Worm (Caenorhabditis elegans) whole organism, late embryonic: ENCODE data around the gene T11B7.2.

Experiments used
- K09A11.1 ChIP-seq: sonication (generic microtip); optimal IDR thresholded peaks from 2 replicates; lab custom pipeline; 2017; ENCODE audit warnings: antibody characterized with exemption, mild to moderate bottlenecking, missing genetic modification characterization, missing compliant biosample characterization; ENCODE audit not compliant: insufficient read depth
- T23F11.4 ChIP-seq: fragments of 200-800 bp; sonication (Bioruptor generic); optimal IDR thresholded peaks from 2 replicates; lab custom pipeline; 2018; ENCODE audit warnings: mild to moderate bottlenecking, missing genetic modification characterization, missing compliant biosample characterization
- Y22D7AL.16 ChIP-seq: sonication (generic microtip); optimal IDR thresholded peaks from 2 replicates; lab custom pipeline; 2016; ENCODE audit warnings: missing genetic modification characterization, missing compliant biosample characterization
- ahr-1 ChIP-seq: sonication (generic microtip); optimal IDR thresholded peaks from 2 replicates; lab custom pipeline; 2016; ENCODE audit warnings: missing genetic modification characterization, missing compliant biosample characterization
- ama-1 ChIP-seq: fragments of 150-350 bp; optimal IDR thresholded peaks from 2 replicates; lab custom pipeline; 2014
- ceh-14 ChIP-seq: sonication (generic microtip); optimal IDR thresholded peaks from 2 replicates; lab custom pipeline; 2016; ENCODE audit warnings: missing genotype, missing genetic modification characterization, missing compliant biosample characterization
- ceh-19 ChIP-seq: fragments of 200-800 bp; sonication (Bioruptor generic); optimal IDR thresholded peaks from 2 replicates; lab custom pipeline; 2018; ENCODE audit warnings: mild to moderate bottlenecking, missing genetic modification characterization, missing compliant biosample characterization
- ceh-2 ChIP-seq: sonication (generic microtip); optimal IDR thresholded peaks from 2 replicates; lab custom pipeline; 2016; ENCODE audit warnings: missing genotype, missing genetic modification characterization, missing compliant biosample characterization
- ceh-22 ChIP-seq: sonication (generic microtip); optimal IDR thresholded peaks from 2 replicates; lab custom pipeline; 2017; ENCODE audit warnings: missing biosample characterization, missing genetic modification characterization
- ceh-24 ChIP-seq: sonication (generic microtip); optimal IDR thresholded peaks from 2 replicates; lab custom pipeline; 2016; ENCODE audit warnings: mild to moderate bottlenecking, missing genetic modification characterization, missing compliant biosample characterization
- ceh-6 ChIP-seq: fragments of 200-800 bp; sonication (Bioruptor generic); optimal IDR thresholded peaks from 2 replicates; lab custom pipeline; 2018; ENCODE audit warnings: mild to moderate bottlenecking, missing genetic modification characterization, missing compliant biosample characterization
- che-1 ChIP-seq: sonication (generic microtip); optimal IDR thresholded peaks from 2 replicates; lab custom pipeline; 2016; ENCODE audit warnings: mild to moderate bottlenecking, missing genetic modification characterization, missing compliant biosample characterization
- dmd-4 ChIP-seq: sonication (generic microtip); optimal IDR thresholded peaks from 2 replicates; lab custom pipeline; 2016; ENCODE audit warnings: borderline replicate concordance, missing genetic modification characterization, missing compliant biosample characterization
- elt-2 ChIP-seq: sonication (generic microtip); optimal IDR thresholded peaks from 2 replicates; lab custom pipeline; 2016; ENCODE audit warnings: missing genetic modification reagents, missing genetic modification characterization, missing compliant biosample characterization
- elt-4 ChIP-seq: sonication (generic microtip); optimal IDR thresholded peaks from 2 replicates; lab custom pipeline; 2016; ENCODE audit warnings: missing genetic modification characterization, missing compliant biosample characterization
- ets-4 ChIP-seq: sonication (generic microtip); optimal IDR thresholded peaks from 2 replicates; lab custom pipeline; 2016; ENCODE audit warnings: missing genetic modification characterization, missing compliant biosample characterization
- eyg-1 ChIP-seq: sonication (generic microtip); optimal IDR thresholded peaks from 2 replicates; lab custom pipeline; 2016; ENCODE audit warnings: missing genotype, missing genetic modification characterization, missing compliant biosample characterization
- fax-1 ChIP-seq: sonication (generic microtip); optimal IDR thresholded peaks from 2 replicates; lab custom pipeline; 2016; ENCODE audit warnings: missing genotype, missing genetic modification characterization, missing compliant biosample characterization
- hlh-13 ChIP-seq: fragments of 200-800 bp; sonication (Bioruptor generic); optimal IDR thresholded peaks from 2 replicates; lab custom pipeline; 2018; ENCODE audit warnings: mild to moderate bottlenecking, missing genetic modification characterization, missing compliant biosample characterization
- hlh-30 ChIP-seq: sonication (generic microtip); optimal IDR thresholded peaks from 2 replicates; lab custom pipeline; 2017; ENCODE audit warnings: antibody characterized with exemption, missing genetic modification characterization, missing compliant biosample characterization; ENCODE audit not compliant: insufficient read depth
- hlh-6 ChIP-seq: sonication (generic microtip); optimal IDR thresholded peaks from 2 replicates; lab custom pipeline; 2016; ENCODE audit warnings: missing genotype, missing genetic modification characterization, missing compliant biosample characterization
- lin-11 ChIP-seq: fragments of 200-800 bp; sonication (Bioruptor generic); optimal IDR thresholded peaks from 2 replicates; lab custom pipeline; 2018; ENCODE audit warnings: mild to moderate bottlenecking, missing genetic modification characterization, missing compliant biosample characterization
- mec-3 ChIP-seq: sonication (generic microtip); optimal IDR thresholded peaks from 2 replicates; lab custom pipeline; 2016; ENCODE audit warnings: borderline replicate concordance, missing genetic modification characterization, missing compliant biosample characterization
- nfya-1 ChIP-seq: sonication (generic microtip); optimal IDR thresholded peaks from 2 replicates; lab custom pipeline; 2017; ENCODE audit warnings: missing genetic modification characterization, mild to moderate bottlenecking, missing compliant biosample characterization, antibody characterized with exemption, moderate library complexity
- nhr-11 ChIP-seq: fragments of 150-350 bp; optimal IDR thresholded peaks from 2 replicates; lab custom pipeline; 2014; ENCODE audit warnings: missing biosample characterization, missing genetic modification characterization
- npax-4 ChIP-seq: sonication (generic microtip); optimal IDR thresholded peaks from 2 replicates; lab custom pipeline; 2016; ENCODE audit warnings: missing genetic modification characterization, missing compliant biosample characterization
- pag-3 ChIP-seq: sonication (generic microtip); optimal IDR thresholded peaks from 2 replicates; lab custom pipeline; 2016; ENCODE audit warnings: missing compliant biosample characterization, missing genetic modification characterization, borderline replicate concordance
- pat-9 ChIP-seq: fragments of 200-800 bp; sonication (Bioruptor generic); optimal IDR thresholded peaks from 2 replicates; lab custom pipeline; 2018; ENCODE audit warnings: mild to moderate bottlenecking, missing genetic modification characterization, moderate library complexity, missing compliant biosample characterization
- pax-1 ChIP-seq: fragments of 150-350 bp; optimal IDR thresholded peaks from 2 replicates; lab custom pipeline; 2014; ENCODE audit warnings: missing biosample characterization, missing genetic modification characterization
- pha-2 ChIP-seq: sonication (generic microtip); optimal IDR thresholded peaks from 2 replicates; lab custom pipeline; 2017; ENCODE audit warnings: mild to moderate bottlenecking, missing genetic modification characterization, missing compliant biosample characterization
- pha-4 ChIP-seq: fragments of 150-350 bp; optimal IDR thresholded peaks from 2 replicates; lab custom pipeline; 2018; ENCODE audit warnings: missing biosample characterization, missing genetic modification reagents, missing genetic modification characterization
- pros-1 ChIP-seq: fragments of 150-350 bp; optimal IDR thresholded peaks from 2 replicates; lab custom pipeline; 2014; ENCODE audit warnings: missing biosample characterization, missing genetic modification reagents, missing genetic modification characterization
- ref-2 ChIP-seq: sonication (generic microtip); optimal IDR thresholded peaks from 2 replicates; lab custom pipeline; 2016; ENCODE audit warnings: missing genetic modification characterization, missing compliant biosample characterization
- sox-2 ChIP-seq: fragments of 200-800 bp; sonication (Bioruptor generic); IDR thresholded peaks from 2 replicates; pipeline ENCODE4 v1.3.6; 2022; ENCODE audit warnings: missing genetic modification reagents, missing genetic modification characterization, missing compliant biosample characterization
- sox-4 ChIP-seq: sonication (generic microtip); optimal IDR thresholded peaks from 2 replicates; lab custom pipeline; 2017; ENCODE audit warnings: mild to moderate bottlenecking, missing genetic modification characterization, inconsistent platforms, missing compliant biosample characterization
- syd-9 ChIP-seq: sonication (generic microtip); optimal IDR thresholded peaks from 2 replicates; lab custom pipeline; 2016; ENCODE audit warnings: mild to moderate bottlenecking, missing genetic modification characterization, moderate library complexity, missing compliant biosample characterization
- tbx-2 ChIP-seq: sonication (generic microtip); optimal IDR thresholded peaks from 2 replicates; lab custom pipeline; 2016; ENCODE audit warnings: missing genetic modification characterization, missing compliant biosample characterization
- ttx-3 ChIP-seq: sonication (generic microtip); optimal IDR thresholded peaks from 2 replicates; lab custom pipeline; 2016; ENCODE audit warnings: missing genetic modification reagents, missing genetic modification characterization, missing compliant biosample characterization
- unc-42 ChIP-seq: sonication (generic microtip); optimal IDR thresholded peaks from 2 replicates; lab custom pipeline; 2016; ENCODE audit warnings: missing genotype, missing genetic modification characterization, missing compliant biosample characterization
- unc-55 ChIP-seq: sonication (generic microtip); optimal IDR thresholded peaks from 2 replicates; lab custom pipeline; 2017; ENCODE audit warnings: missing biosample characterization, missing genetic modification reagents, missing genetic modification characterization
- zip-5 ChIP-seq: sonication (generic microtip); optimal IDR thresholded peaks from 2 replicates; lab custom pipeline; 2016; ENCODE audit warnings: missing genetic modification characterization, missing compliant biosample characterization

The T11B7.2 gene

ce11 chrIV:8888525-8889026 lies 44.2 kb upstream of the T11B7.2 start, which contains the start of gene oma-1:
Gene oma-1, plus strand, starts transcription at chrIV:8888976.
- TF ChIP-seq lin-11 (tag; lab: Kevin White, UChicago) = no peak
- TF ChIP-seq fax-1 (tag; lab: Kevin White, UChicago) = no peak
- TF ChIP-seq eyg-1 (tag; lab: Kevin White, UChicago) = no peak
- TF ChIP-seq ceh-14 (tag; lab: Kevin White, UChicago) = no peak

ce11 chrIV:8886228-8886627 lies 41.9 kb upstream of the T11B7.2 start, which contains the start of gene C09G9.5:
Gene C09G9.5, plus strand, starts transcription at chrIV:8886528.
- TF ChIP-seq pha-2 (tag; lab: Kevin White, UChicago) (no peak), unc-55 (GFP tag; lab: Kevin White, UChicago) (no peak), Y22D7AL.16 (no peak), pha-4 (tag; lab: Kevin White, UChicago) (no peak), ceh-6 (GFP tag; lab: Kevin White, UChicago) (no peak), hlh-13 (GFP tag; lab: Kevin White, UChicago) (no peak), elt-2 (tag; lab: Kevin White, UChicago) (no peak), ref-2 (tag; lab: Kevin White, UChicago) (no peak), sox-2 (GFP tag; lab: Robert Waterston, UW) (no peak)

- TF ChIP-seq nhr-11 (tag; lab: Kevin White, UChicago) (no peak), sox-4 (tag; lab: Kevin White, UChicago) (no peak), tbx-2 (tag; lab: Kevin White, UChicago) (no peak), ceh-19 (GFP tag; lab: Kevin White, UChicago) (no peak)
Measured at ce11 chrIV:8881181-8881580, 36.8 kb upstream of the T11B7.2 start, which contains the start of gene C09G9.8. Gene C09G9.8, plus strand, starts transcription at chrIV:8881481.

ce11 chrIV:8879810-8880209 lies 35.5 kb upstream of the T11B7.2 start, which contains the start of gene npax-4:
Gene npax-4, minus strand, starts transcription at chrIV:8879910.
- TF ChIP-seq che-1 (tag; lab: Kevin White, UChicago) = no peak
- no peak for TF ChIP-seq elt-2 (tag; lab: Kevin White, UChicago)
- no peak for TF ChIP-seq npax-4 (tag; lab: Kevin White, UChicago)
- no peak for TF ChIP-seq unc-55 (GFP tag; lab: Kevin White, UChicago)
- no peak for TF ChIP-seq zip-5
- TF ChIP-seq eyg-1 (tag; lab: Kevin White, UChicago) = no peak
- no peak for TF ChIP-seq elt-4 (tag; lab: Kevin White, UChicago)
- no peak for TF ChIP-seq ama-1 (lab: Kevin White, UChicago)
- no peak for TF ChIP-seq nhr-11 (tag; lab: Kevin White, UChicago)
- TF ChIP-seq pros-1 (tag; lab: Kevin White, UChicago) = no peak
- TF ChIP-seq lin-11 (tag; lab: Kevin White, UChicago) = no peak
- TF ChIP-seq unc-42 = no peak
- TF ChIP-seq K09A11.1 (tag; lab: Kevin White, UChicago) = no peak
- TF ChIP-seq pax-1 = no peak
- no peak for TF ChIP-seq ceh-22 (tag; lab: Kevin White, UChicago)
- TF ChIP-seq ceh-19 (GFP tag; lab: Kevin White, UChicago) = no peak
- TF ChIP-seq, all 69 proteins: peak for 0

ce11 chrIV:8873847-8874246 lies 29.5 kb upstream of the T11B7.2 start, which contains the start of gene hdl-2:
Gene hdl-2, plus strand, starts transcription at chrIV:8874147.
- TF ChIP-seq pag-3 (tag; lab: Kevin White, UChicago) (no peak), T23F11.4 (GFP tag; lab: Kevin White, UChicago) (no peak), npax-4 (tag; lab: Kevin White, UChicago) (no peak), pat-9 (tag; lab: Kevin White, UChicago) (no peak), sox-2 (GFP tag; lab: Robert Waterston, UW) (no peak)

ce11 chrIV:8872958-8873357 lies 28.6 kb upstream of the T11B7.2 start, which contains the start of gene C09G9.3:
Gene C09G9.3, minus strand, starts transcription at chrIV:8873058.
- TF ChIP-seq pat-9 (tag; lab: Kevin White, UChicago) (no peak), elt-4 (tag; lab: Kevin White, UChicago) (no peak), sox-2 (GFP tag; lab: Robert Waterston, UW) (no peak), mec-3 (no peak), tbx-2 (tag; lab: Kevin White, UChicago) (no peak), ahr-1 (tag; lab: Kevin White, UChicago) (no peak), ceh-2 (tag; lab: Kevin White, UChicago) (no peak), ceh-24 (tag; lab: Kevin White, UChicago) (no peak), hlh-6 (tag; lab: Kevin White, UChicago) (no peak), ets-4 (no peak), ttx-3 (tag; lab: Kevin White, UChicago) (no peak), dmd-4 (tag; lab: Kevin White, UChicago) (no peak), hlh-30 (tag; lab: Kevin White, UChicago) (no peak), nfya-1 (no peak), fax-1 (tag; lab: Kevin White, UChicago) (no peak), nhr-11 (tag; lab: Kevin White, UChicago) (no peak), syd-9 (tag; lab: Kevin White, UChicago) (no peak)
